Worm (Caenorhabditis elegans): ENCODE data around the gene srz-67.

DNA sequence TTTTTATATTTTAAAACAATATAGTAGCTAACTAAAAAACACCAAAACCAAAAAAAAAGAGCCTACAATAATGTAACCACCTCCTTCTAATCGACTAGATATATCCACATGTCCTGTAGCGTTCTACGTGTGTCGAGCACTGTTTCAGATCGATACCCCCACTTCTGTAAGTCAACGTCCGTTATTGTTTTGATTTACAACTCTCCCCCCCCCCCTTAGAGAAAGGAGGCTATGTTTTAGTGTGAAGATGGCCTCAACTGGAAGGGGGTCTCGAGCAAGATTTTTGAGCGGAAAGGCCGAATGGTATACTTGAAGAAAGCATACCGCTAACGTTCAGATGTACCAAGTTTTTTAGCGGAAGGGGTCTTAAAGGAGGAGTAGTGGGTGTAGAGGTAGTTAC is 40.7 kb upstream of the srz-67 start, which contains the start of gene F02E11.4:
- TF ChIP-seq T22C8.4 (GFP tag; IDR thresholded peaks at IDR 0.05): no peak
- TF ChIP-seq cog-1 (tag; optimal IDR thresholded peaks at IDR 0.05): no peak
- TF ChIP-seq klf-2 (GFP tag; conservative IDR thresholded peaks at IDR 0.05): no peak
- no peak for TF ChIP-seq tab-1 (GFP tag; IDR thresholded peaks at IDR 0.05)
- TF ChIP-seq ztf-23 (GFP tag; IDR thresholded peaks at IDR 0.05): no peak
- no peak for TF ChIP-seq ztf-29 (GFP tag; IDR thresholded peaks at IDR 0.05)
- no peak for TF ChIP-seq ref-1 (GFP tag; conservative IDR thresholded peaks at IDR 0.05)

Measured in whole organism, midembryonic.